Fruit fly (Drosophila melanogaster) whole organism, embryonic: ENCODE data around the gene CG13272.

ENCODE experiments used
- Abd-B ChIP-seq: fragments of 200-800 bp; sonication (Bioruptor generic); optimal IDR thresholded peaks from 2 replicates; lab custom pipeline; 2018; ENCODE audit warnings: missing biosample characterization, mild to moderate bottlenecking, missing genetic modification characterization, moderate library complexity
- Atf6 ChIP-seq: fragments of 200-800 bp; sonication (Bioruptor generic); IDR thresholded peaks from 2 replicates; pipeline ENCODE4 v1.3.6; 2022; ENCODE audit warnings: missing biosample characterization, missing genetic modification characterization
- CG11695 ChIP-seq: fragments of 200-800 bp; sonication (Bioruptor generic); IDR thresholded peaks from 3 replicates; pipeline ENCODE4 v1.3.6; 2022; ENCODE audit warnings: missing biosample characterization, missing genetic modification characterization
- CG1233 ChIP-seq: fragments of 200-800 bp; sonication (Bioruptor generic); optimal IDR thresholded peaks from 4 replicates; lab custom pipeline; 2018; ENCODE audit warnings: missing biosample characterization, mild to moderate bottlenecking, missing genetic modification characterization
- CG12769 ChIP-seq: fragments of 200-800 bp; sonication (Bioruptor generic); optimal IDR thresholded peaks from 2 replicates; lab custom pipeline; 2019; ENCODE audit warnings: missing biosample characterization, mild to moderate bottlenecking, missing genetic modification characterization, moderate library complexity
- CG14710 ChIP-seq: fragments of 200-800 bp; sonication (Bioruptor generic); optimal IDR thresholded peaks from 3 replicates; lab custom pipeline; 2019; ENCODE audit warnings: missing biosample characterization, mild to moderate bottlenecking, missing genetic modification characterization, moderate library complexity
- CG15269 ChIP-seq: fragments of 200-800 bp; sonication (Bioruptor generic); optimal IDR thresholded peaks from 2 replicates; lab custom pipeline; 2018; ENCODE audit warnings: missing biosample characterization, mild to moderate bottlenecking, missing genetic modification characterization, moderate library complexity
- CG17568 ChIP-seq: fragments of 200-800 bp; sonication (Bioruptor generic); optimal IDR thresholded peaks from 2 replicates; lab custom pipeline; 2018; ENCODE audit warnings: missing biosample characterization, mild to moderate bottlenecking, missing genetic modification characterization, moderate library complexity
- CG17829 ChIP-seq: fragments of 200-800 bp; optimal IDR thresholded peaks from 2 replicates; lab custom pipeline; 2019; ENCODE audit warnings: missing biosample characterization, mild to moderate bottlenecking, missing genetic modification characterization, moderate library complexity
- CG3163 ChIP-seq: fragments of 200-800 bp; sonication (Bioruptor generic); optimal IDR thresholded peaks from 3 replicates; lab custom pipeline; 2016; ENCODE audit warnings: missing biosample characterization, missing genetic modification characterization
- CG32767 ChIP-seq: fragments of 200-800 bp; sonication (Bioruptor generic); IDR thresholded peaks from 2 replicates; pipeline ENCODE4 v1.3.6; 2022; ENCODE audit warnings: missing biosample characterization, missing genetic modification characterization
- CG34224 ChIP-seq: fragments of 200-800 bp; sonication (Bioruptor generic); IDR thresholded peaks from 3 replicates; pipeline ENCODE4 v1.3.6; 2022; ENCODE audit warnings: missing biosample characterization, missing genetic modification characterization; ENCODE audit not compliant: partially characterized antibody
- CG7786 ChIP-seq: fragments of 200-800 bp; sonication (Bioruptor generic); optimal IDR thresholded peaks from 2 replicates; lab custom pipeline; 2016; ENCODE audit warnings: missing biosample characterization, missing genetic modification characterization
- CG7963 ChIP-seq: fragments of 200-800 bp; sonication (Bioruptor generic); IDR thresholded peaks from 3 replicates; pipeline ENCODE4 v1.3.6; 2022; ENCODE audit warnings: missing biosample characterization, missing genetic modification characterization; ENCODE audit not compliant: partially characterized antibody
- CG9817 ChIP-seq: fragments of 200-800 bp; sonication (Bioruptor generic); optimal IDR thresholded peaks from 2 replicates; lab custom pipeline; 2018; ENCODE audit warnings: missing biosample characterization, mild to moderate bottlenecking, missing genetic modification characterization, moderate library complexity
- D19B ChIP-seq: fragments of 200-800 bp; sonication (Bioruptor generic); optimal IDR thresholded peaks from 2 replicates; lab custom pipeline; 2017; ENCODE audit warnings: missing biosample characterization, mild to moderate bottlenecking, missing genetic modification characterization
- Dad ChIP-seq: fragments of 200-800 bp; sonication (Bioruptor generic); optimal IDR thresholded peaks from 3 replicates; lab custom pipeline; 2016; ENCODE audit warnings: missing biosample characterization, missing genetic modification characterization
- Dbx ChIP-seq: fragments of 200-800 bp; sonication (Bioruptor generic); IDR thresholded peaks from 3 replicates; pipeline ENCODE4 v1.3.6; 2022; ENCODE audit warnings: missing biosample characterization, missing genetic modification characterization
- Deaf1 ChIP-seq: fragments of 200-800 bp; optimal IDR thresholded peaks from 3 replicates; lab custom pipeline; 2019; ENCODE audit warnings: missing biosample characterization, mild to moderate bottlenecking, missing genetic modification characterization, moderate library complexity
- Dip3 ChIP-seq: fragments of 200-800 bp; sonication (Bioruptor generic); optimal IDR thresholded peaks from 3 replicates; lab custom pipeline; 2016; ENCODE audit warnings: missing biosample characterization, missing genetic modification characterization
- Fer1 ChIP-seq: fragments of 200-800 bp; sonication (Bioruptor generic); optimal IDR thresholded peaks from 2 replicates; lab custom pipeline; 2017; ENCODE audit warnings: missing biosample characterization, mild to moderate bottlenecking, missing genetic modification characterization
- Hand ChIP-seq: fragments of 200-800 bp; sonication (Bioruptor generic); optimal IDR thresholded peaks from 2 replicates; lab custom pipeline; 2017; ENCODE audit warnings: mild to moderate bottlenecking, missing biosample characterization, missing genetic modification reagents, missing genetic modification characterization
- Hr78 ChIP-seq, 2 experiments: fragments of 200-800 bp in 1 of 2; fragments of >200 bp in 1 of 2; sonication (Bioruptor generic) in 1 of 2; optimal IDR thresholded peaks; 2 replicates each; lab custom pipeline; 2017 to 2019; ENCODE audit warnings: missing biosample characterization in 2 of 2, missing genetic modification characterization in 2 of 2, mild to moderate bottlenecking in 1 of 2, moderate library complexity in 1 of 2
- Jarid2 ChIP-seq: fragments of 200-800 bp; sonication (Bioruptor generic); optimal IDR thresholded peaks from 3 replicates; lab custom pipeline; 2017; ENCODE audit warnings: mild to moderate bottlenecking, missing biosample characterization, missing genetic modification reagents, missing genetic modification characterization
- Med ChIP-seq: fragments of 200-800 bp; sonication (Bioruptor generic); peaks from one replicate; lab custom pipeline; 2016; ENCODE audit warnings: missing biosample characterization, missing genetic modification characterization, mild to moderate bottlenecking, inconsistent platforms, moderate library complexity
- Meics ChIP-seq: fragments of 200-800 bp; sonication (Bioruptor generic); optimal IDR thresholded peaks from 2 replicates; lab custom pipeline; 2017; ENCODE audit warnings: missing biosample characterization, mild to moderate bottlenecking, missing genetic modification characterization
- Pdp1 ChIP-seq, 2 experiments: fragments of 200-800 bp; sonication (Bioruptor generic); optimal IDR thresholded peaks; 3 replicates each; lab custom pipeline; 2016; ENCODE audit warnings: missing biosample characterization in 2 of 2, missing genetic modification characterization in 2 of 2, mild to moderate bottlenecking in 1 of 2, moderate library complexity in 1 of 2
- Trl ChIP-seq, 3 experiments: fragments of >200 bp in 2 of 3; fragments of 200-800 bp in 1 of 3; sonication (Bioruptor generic) in 1 of 3; optimal IDR thresholded peaks; 2 replicates in 1 of 3; 3 replicates in 2 of 3; lab custom pipeline; 2016 to 2017; ENCODE audit warnings: missing biosample characterization in 1 of 3, missing genetic modification characterization in 1 of 3
- Usf ChIP-seq: fragments of 200-800 bp; sonication (Bioruptor generic); optimal IDR thresholded peaks from 2 replicates; lab custom pipeline; 2017; ENCODE audit warnings: missing genotype, missing biosample characterization, missing genetic modification characterization
- chinmo ChIP-seq: fragments of 200-800 bp; sonication (Bioruptor generic); IDR thresholded peaks from 4 replicates; pipeline ENCODE4 v1.3.6; 2022; ENCODE audit warnings: missing biosample characterization, missing genetic modification characterization; ENCODE audit not compliant: partially characterized antibody
- chm ChIP-seq: fragments of 200-800 bp; sonication (Bioruptor generic); IDR thresholded peaks from 2 replicates; pipeline ENCODE4 v1.3.6; 2022; ENCODE audit warnings: missing biosample characterization, missing genetic modification characterization
- exex ChIP-seq: fragments of 200-800 bp; sonication (Bioruptor generic); optimal IDR thresholded peaks from 4 replicates; lab custom pipeline; 2018; ENCODE audit warnings: missing biosample characterization, mild to moderate bottlenecking, missing genetic modification characterization, moderate library complexity
- gce ChIP-seq: fragments of 200-800 bp; sonication (Bioruptor generic); IDR thresholded peaks from 3 replicates; pipeline ENCODE4 v1.3.6; 2022; ENCODE audit warnings: missing biosample characterization, missing genetic modification characterization
- kah ChIP-seq: fragments of 200-800 bp; sonication (Bioruptor generic); optimal IDR thresholded peaks from 2 replicates; lab custom pipeline; 2018; ENCODE audit warnings: missing biosample characterization, mild to moderate bottlenecking, missing genetic modification characterization
- onecut ChIP-seq: fragments of 200-800 bp; sonication (Bioruptor generic); IDR thresholded peaks from 2 replicates; pipeline ENCODE4 v1.3.6; 2022; ENCODE audit warnings: missing biosample characterization, missing genetic modification characterization
- ranshi ChIP-seq: fragments of 200-800 bp; sonication (Bioruptor generic); IDR thresholded peaks from 2 replicates; pipeline ENCODE4 v1.3.6; 2022; ENCODE audit warnings: missing biosample characterization, missing genetic modification characterization
- sens ChIP-seq: fragments of 200-800 bp; sonication (Bioruptor generic); peaks from one replicate; lab custom pipeline; 2016; ENCODE audit warnings: missing biosample characterization, missing genetic modification characterization
- stc ChIP-seq: fragments of 200-800 bp; sonication (Bioruptor generic); IDR thresholded peaks from 2 replicates; pipeline ENCODE4 v1.3.6; 2022; ENCODE audit warnings: missing biosample characterization, missing genetic modification characterization
- sug ChIP-seq: fragments of 200-800 bp; optimal IDR thresholded peaks from 2 replicates; lab custom pipeline; 2019; ENCODE audit warnings: missing biosample characterization, mild to moderate bottlenecking, missing genetic modification characterization, moderate library complexity
- tin ChIP-seq: fragments of 200-800 bp; sonication (Bioruptor generic); optimal IDR thresholded peaks from 3 replicates; lab custom pipeline; 2016; ENCODE audit warnings: missing biosample characterization, missing genetic modification characterization

CG13272 gene

DNA sequence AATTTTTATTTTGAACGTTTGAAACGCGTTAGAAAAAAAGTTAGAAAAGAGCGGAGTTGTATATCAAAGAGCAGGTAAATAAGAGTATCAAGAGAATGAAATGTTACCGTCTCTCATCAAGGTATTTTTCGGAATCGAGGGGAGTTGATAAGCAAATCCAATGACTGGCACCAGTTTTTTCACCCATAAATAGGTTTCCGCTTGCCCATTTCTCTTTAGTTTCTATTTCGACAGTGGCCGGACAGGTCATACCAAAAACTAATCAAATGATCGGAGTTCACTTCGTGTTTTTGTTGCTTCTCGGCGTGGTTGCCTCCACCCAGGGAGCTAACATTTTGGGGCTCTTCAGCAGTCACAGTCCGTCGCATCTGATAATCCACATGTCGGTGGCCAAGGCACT is 10.7 kb upstream of the CG13272 start, which contains the start of gene Ugt37C2 (continued):
- TF ChIP-seq CG17829 (tag; lab: Kevin White, UChicago) (no peak), Dbx (GFP tag; lab: Robert Waterston, UW) (0 out of 3 replicates have a peak, but pooled peaks have one; percentile 23), ranshi (GFP tag; lab: Robert Waterston, UW) (0 out of 2 replicates have a peak, but pooled peaks have one; percentile 14), tin (GFP tag; lab: Kevin White, UChicago) (no peak), CG7786 (GFP tag; lab: Kevin White, UChicago) (no peak), D19B (GFP tag; lab: Kevin White, UChicago) (no peak), CG7963 (GFP tag; lab: Robert Waterston, UW) (0 out of 3 replicates have a peak, but pooled peaks have one; percentile 15), Dip3 (GFP tag; lab: Kevin White, UChicago) (no peak), CG3163 (GFP tag; lab: Kevin White, UChicago) (peak; percentile 94), CG34224 (no peak), Atf6 (GFP tag; lab: Robert Waterston, UW) (no peak), gce (no peak), CG12769 (tag; lab: Kevin White, UChicago) (peak; percentile 40), CG1233 (no peak), CG14710 (tag; lab: Kevin White, UChicago) (no peak), Hand (GFP tag; lab: Kevin White, UChicago) (no peak)

- no peak for TF ChIP-seq CG9817 (tag; lab: Kevin White, UChicago)
- no peak for TF ChIP-seq Fer1 (GFP tag; lab: Kevin White, UChicago)
- no peak for TF ChIP-seq onecut (GFP tag; lab: Robert Waterston, UW)
- peak; percentile 59 for TF ChIP-seq exex (tag; lab: Kevin White, UChicago)
- no peak for TF ChIP-seq CG17568
These were observed 8.5 kb upstream of the CG13272 start, which contains the start of gene Ugt37E1 for dm6 chr2L:16796104-16796645. Gene Ugt37E1, plus strand, starts transcription at chr2L:16796595.

DNA sequence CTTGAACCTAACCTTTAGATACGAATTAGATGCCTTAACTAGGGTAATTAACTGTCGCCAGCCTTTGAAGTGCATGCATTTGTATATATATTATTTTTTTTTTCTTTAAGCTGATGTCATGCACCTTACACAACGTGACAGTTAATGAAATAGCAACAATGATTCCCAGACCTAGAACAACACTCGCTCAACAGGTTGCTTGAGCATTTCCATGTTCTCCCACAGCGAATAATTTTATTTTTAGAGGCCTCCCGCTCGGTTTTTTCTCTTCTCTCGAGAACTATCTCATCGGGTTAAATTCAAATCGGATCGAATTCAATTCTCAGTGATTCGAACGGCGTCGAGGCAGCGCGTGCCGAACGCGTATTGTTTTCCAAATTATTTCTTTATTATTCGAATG is 6.0 kb upstream of the CG13272 start, which contains the start of gene Ugt37D1:
Gene Ugt37D1, plus strand, starts transcription at position 321 of the 400 bp plus-strand sequence.
- TF ChIP-seq sens (GFP tag; lab: Kevin White, UChicago) (peak; percentile 40), Abd-B (GFP tag; lab: Kevin White, UChicago) (no peak), Jarid2 (peak; percentile 26), Hr78 (GFP tag; optimal IDR thresholded peaks at IDR 0.05; lab: Kevin White, UChicago) (peak in 1 of 2 experiments; percentile 30), Meics (GFP tag; lab: Kevin White, UChicago) (peak; percentile 24), kah (GFP tag; lab: Kevin White, UChicago) (peak; percentile 99), Pdp1 (GFP tag; optimal IDR thresholded peaks at IDR 0.05; lab: Kevin White, UChicago) (peak in 1 of 2 experiments; percentile 68), Dad (GFP tag; lab: Kevin White, UChicago) (no peak), CG11695 (peak; percentile 70; the same call in 1 of the 3 replicates), Usf (GFP tag; lab: Kevin White, UChicago) (no peak), chinmo (GFP tag; lab: Robert Waterston, UW) (0 out of 4 replicates have a peak, but pooled peaks have one; percentile 66), Deaf1 (tag; lab: Kevin White, UChicago) (peak; percentile 81), Med (GFP tag; lab: Kevin White, UChicago) (peak; percentile 31), sug (peak; percentile 9), chm (0 out of 2 replicates have a peak, but pooled peaks have one; percentile 12), CG32767 (GFP tag; lab: Robert Waterston, UW) (no peak), CG12769 (tag; lab: Kevin White, UChicago) (peak; percentile 52), Trl (optimal IDR thresholded peaks at IDR 0.05; lab: Kevin White, UChicago) (peak; percentile 40 to 71), Trl (GFP tag; optimal IDR thresholded peaks at IDR 0.05; lab: Kevin White, UChicago) (no peak), Hand (GFP tag; lab: Kevin White, UChicago) (no peak), stc (0 out of 2 replicates have a peak, but pooled peaks have one; percentile 32), CG15269 (tag; lab: Kevin White, UChicago) (peak; percentile 5)
